Worm (Caenorhabditis elegans) whole organism, L4 larva: ENCODE data around the gene F38A5.6.
A peak's percentile ranks its signal among the peaks of the same experiment; 100 is the strongest.

Experiments
- F26F4.8 ChIP-seq: fragments of 200-800 bp; sonication (Bioruptor generic); conservative IDR thresholded peaks from 2 replicates; pipeline ENCODE4 v1.3.6; 2022; ENCODE audit warnings: missing genetic modification characterization, missing compliant biosample characterization
- F49E8.2 ChIP-seq: sonication (generic microtip); optimal IDR thresholded peaks from 2 replicates; lab custom pipeline; 2016; ENCODE audit warnings: missing compliant biosample characterization, mild to moderate bottlenecking, missing genetic modification characterization, borderline replicate concordance
- Y5F2A.4 ChIP-seq: fragments of 200-800 bp; sonication (Bioruptor generic); optimal IDR thresholded peaks from 2 replicates; lab custom pipeline; 2018; ENCODE audit warnings: mild to moderate bottlenecking, missing genetic modification characterization, missing compliant biosample characterization
- ZK337.2 ChIP-seq: fragments of 200-800 bp; sonication (Bioruptor generic); IDR thresholded peaks from 2 replicates; pipeline ENCODE4 v1.3.6; 2022; ENCODE audit warnings: missing genetic modification reagents, missing genetic modification characterization, missing compliant biosample characterization
- aha-1 ChIP-seq: fragments of 150-350 bp; peaks from one replicate; lab custom pipeline; 2014; ENCODE audit warnings: missing biosample characterization, missing genetic modification characterization
- aly-2 ChIP-seq: sonication (generic microtip); optimal IDR thresholded peaks from 2 replicates; lab custom pipeline; 2018; ENCODE audit warnings: missing biosample characterization, missing genetic modification characterization
- arid-1 ChIP-seq: fragments of 200-800 bp; sonication (Bioruptor generic); conservative IDR thresholded peaks from 2 replicates; pipeline ENCODE4 v1.3.6; 2022; ENCODE audit warnings: missing genetic modification reagents, missing genetic modification characterization, missing compliant biosample characterization
- attf-4 ChIP-seq: sonication (generic microtip); optimal IDR thresholded peaks from 3 replicates; lab custom pipeline; 2017; ENCODE audit warnings: missing biosample characterization, missing genetic modification characterization
- ceh-32 ChIP-seq: sonication (generic microtip); optimal IDR thresholded peaks from 2 replicates; lab custom pipeline; 2016; ENCODE audit warnings: mild to moderate bottlenecking, missing genetic modification characterization, missing compliant biosample characterization; ENCODE audit not compliant: poor library complexity
- ceh-62 ChIP-seq: sonication (generic microtip); optimal IDR thresholded peaks from 2 replicates; lab custom pipeline; 2017; ENCODE audit warnings: missing biosample characterization, missing genetic modification characterization
- daf-8 ChIP-seq: fragments of 200-800 bp; sonication (Bioruptor generic); IDR thresholded peaks from 2 replicates; pipeline ENCODE4 v1.3.6; 2022; ENCODE audit warnings: missing genetic modification characterization, missing compliant biosample characterization
- dmd-6 ChIP-seq: fragments of 200-800 bp; sonication (Bioruptor generic); IDR thresholded peaks from 2 replicates; pipeline ENCODE4 v1.3.6; 2022; ENCODE audit warnings: missing genetic modification reagents, missing genetic modification characterization, missing compliant biosample characterization
- dmd-8 ChIP-seq: fragments of 200-800 bp; sonication (Bioruptor generic); IDR thresholded peaks from 2 replicates; pipeline ENCODE4 v1.3.6; 2022; ENCODE audit warnings: missing genetic modification characterization, missing compliant biosample characterization
- dpl-1 ChIP-seq: fragments of 150-350 bp; optimal IDR thresholded peaks from 2 replicates; lab custom pipeline; 2014; ENCODE audit warnings: missing biosample characterization, missing genetic modification reagents, missing genetic modification characterization
- dve-1 ChIP-seq: sonication (generic microtip); optimal IDR thresholded peaks from 2 replicates; lab custom pipeline; 2017; ENCODE audit warnings: antibody characterized with exemption, mild to moderate bottlenecking, missing genetic modification characterization, missing compliant biosample characterization; ENCODE audit not compliant: insufficient read depth
- fkh-10 ChIP-seq: fragments of 150-350 bp; optimal IDR thresholded peaks from 2 replicates; lab custom pipeline; 2014; ENCODE audit warnings: missing biosample characterization, missing genetic modification reagents, missing genetic modification characterization
- hif-1 ChIP-seq, 2 experiments: sonication (generic microtip); optimal IDR thresholded peaks; 2 replicates each; lab custom pipeline; 2016 to 2017; ENCODE audit warnings: missing compliant biosample characterization in 2 of 2, missing genetic modification characterization in 2 of 2, missing genetic modification reagents in 2 of 2, missing genotype in 2 of 2, mild to moderate bottlenecking in 1 of 2
- hlh-11 ChIP-seq: fragments of 200-800 bp; sonication (Bioruptor generic); optimal IDR thresholded peaks from 2 replicates; lab custom pipeline; 2018; ENCODE audit warnings: mild to moderate bottlenecking, missing genetic modification characterization, missing compliant biosample characterization
- hmg-1.1 ChIP-seq: fragments of 200-800 bp; sonication (Bioruptor generic); IDR thresholded peaks from 2 replicates; pipeline ENCODE4 v1.3.6; 2022; ENCODE audit warnings: missing genetic modification reagents, missing genetic modification characterization, missing compliant biosample characterization
- jun-1 ChIP-seq: fragments of 150-350 bp; optimal IDR thresholded peaks from 2 replicates; lab custom pipeline; 2014; ENCODE audit warnings: missing biosample characterization, missing genetic modification reagents, missing genetic modification characterization
- lin-29 ChIP-seq: fragments of 200-800 bp; sonication (Bioruptor generic); IDR thresholded peaks from 2 replicates; pipeline ENCODE4 v1.3.6; 2022; ENCODE audit warnings: missing genetic modification reagents, missing genetic modification characterization, missing compliant biosample characterization
- lin-38 ChIP-seq: fragments of 200-800 bp; sonication (Bioruptor generic); IDR thresholded peaks from 2 replicates; pipeline ENCODE4 v1.3.6; 2022; ENCODE audit warnings: missing genetic modification reagents, missing genetic modification characterization, missing compliant biosample characterization
- lin-39 ChIP-seq: fragments of 150-350 bp; optimal IDR thresholded peaks from 2 replicates; lab custom pipeline; 2014; ENCODE audit warnings: missing biosample characterization, missing genetic modification reagents, missing genetic modification characterization
- lir-3 ChIP-seq: sonication (generic microtip); optimal IDR thresholded peaks from 2 replicates; lab custom pipeline; 2016; ENCODE audit warnings: mild to moderate bottlenecking, missing genetic modification characterization, missing compliant biosample characterization
- lsy-2 ChIP-seq, 2 experiments: fragments of 150-350 bp in 1 of 2; sonication (generic microtip) in 1 of 2; optimal IDR thresholded peaks; 2 replicates each; lab custom pipeline; 2014 to 2017; ENCODE audit warnings: missing biosample characterization in 2 of 2, missing genetic modification characterization in 2 of 2
- madf-5 ChIP-seq, 2 experiments: fragments of 200-800 bp; sonication (Bioruptor generic); IDR thresholded peaks; 2 replicates each; pipeline ENCODE4 v1.3.6; 2022; ENCODE audit warnings: missing compliant biosample characterization in 2 of 2, missing genetic modification characterization in 2 of 2
- madf-9 ChIP-seq: fragments of 200-800 bp; sonication (Bioruptor generic); conservative IDR thresholded peaks from 2 replicates; pipeline ENCODE4 v1.3.6; 2022; ENCODE audit warnings: missing genetic modification reagents, missing genetic modification characterization, missing compliant biosample characterization
- mep-1 ChIP-seq: fragments of 150-350 bp; sonication (generic microtip); optimal IDR thresholded peaks from 3 replicates; lab custom pipeline; 2014; ENCODE audit warnings: missing biosample characterization, missing genetic modification characterization
- mxl-3 ChIP-seq: fragments of 200-800 bp; sonication (Bioruptor generic); optimal IDR thresholded peaks from 2 replicates; lab custom pipeline; 2018; ENCODE audit warnings: mild to moderate bottlenecking, missing genetic modification characterization, missing compliant biosample characterization
- nhr-10 ChIP-seq: fragments of 150-350 bp; optimal IDR thresholded peaks from 2 replicates; lab custom pipeline; 2014; ENCODE audit warnings: missing biosample characterization, missing genetic modification characterization
- nhr-102 ChIP-seq: sonication (generic microtip); optimal IDR thresholded peaks from 2 replicates; lab custom pipeline; 2016; ENCODE audit warnings: mild to moderate bottlenecking, missing genetic modification characterization, moderate library complexity, missing compliant biosample characterization
- nhr-111 ChIP-seq: fragments of 200-800 bp; sonication (Bioruptor generic); optimal IDR thresholded peaks from 2 replicates; lab custom pipeline; 2018; ENCODE audit warnings: mild to moderate bottlenecking, missing genetic modification characterization, missing compliant biosample characterization
- nhr-237 ChIP-seq: sonication (generic microtip); optimal IDR thresholded peaks from 2 replicates; lab custom pipeline; 2017; ENCODE audit warnings: missing biosample characterization, missing genetic modification characterization
- nhr-6 ChIP-seq: fragments of 150-350 bp; optimal IDR thresholded peaks from 2 replicates; lab custom pipeline; 2014; ENCODE audit warnings: missing biosample characterization, missing genetic modification characterization
- rbr-2 ChIP-seq: sonication (generic microtip); optimal IDR thresholded peaks from 2 replicates; lab custom pipeline; 2016; ENCODE audit warnings: missing genotype, missing genetic modification characterization, missing compliant biosample characterization
- saeg-2 ChIP-seq: fragments of 200-800 bp; sonication (Bioruptor generic); IDR thresholded peaks from 2 replicates; pipeline ENCODE4 v1.3.6; 2022; ENCODE audit warnings: missing genetic modification reagents, missing genetic modification characterization, missing compliant biosample characterization
- sdz-12 ChIP-seq: fragments of 200-800 bp; sonication (Bioruptor generic); optimal IDR thresholded peaks from 2 replicates; lab custom pipeline; 2018; ENCODE audit warnings: mild to moderate bottlenecking, missing genetic modification characterization, missing compliant biosample characterization
- spr-3 ChIP-seq: fragments of 200-800 bp; sonication (Bioruptor generic); optimal IDR thresholded peaks from 2 replicates; lab custom pipeline; 2018; ENCODE audit warnings: mild to moderate bottlenecking, missing genetic modification characterization, missing compliant biosample characterization
- tag-97 ChIP-seq: fragments of 200-800 bp; sonication (Bioruptor generic); IDR thresholded peaks from 2 replicates; pipeline ENCODE4 v1.3.6; 2022; ENCODE audit warnings: missing genetic modification characterization, missing compliant biosample characterization
- tra-1 ChIP-seq: fragments of 200-800 bp; sonication (Bioruptor generic); IDR thresholded peaks from 2 replicates; pipeline ENCODE4 v1.3.6; 2022; ENCODE audit warnings: missing genetic modification reagents, missing genetic modification characterization, missing compliant biosample characterization
- unc-62 ChIP-seq, 3 experiments: fragments of 150-350 bp in 1 of 3; sonication (generic microtip); optimal IDR thresholded peaks in 2 of 3; peaks in 1 of 3; 1 replicate in 1 of 3; 2 replicates in 2 of 3; lab custom pipeline; 2014 to 2017; ENCODE audit warnings: missing biosample characterization in 3 of 3, missing genetic modification characterization in 3 of 3, missing genetic modification reagents in 3 of 3, missing genotype in 1 of 3
- zfp-3 ChIP-seq: fragments of 200-800 bp; sonication (Bioruptor generic); conservative IDR thresholded peaks from 2 replicates; pipeline ENCODE4 v1.3.6; 2022; ENCODE audit warnings: missing genetic modification reagents, missing genetic modification characterization, missing compliant biosample characterization

F38A5.6 gene

ce11 chrIV:6585397-6585921, 11.7 kb downstream of the F38A5.6 start, which contains the start of the genes F38A5.2 and dnj-11 (continued):
- TF ChIP-seq daf-8 (GFP tag; lab: Robert Waterston, UW) (no peak), lsy-2 (tag; optimal IDR thresholded peaks at IDR 0.05; lab: Kevin White, UChicago) (peak in 1 of 2 experiments; percentile 89), arid-1 (GFP tag; lab: Robert Waterston, UW) (no peak)
- TF ChIP-seq, all 104 proteins: peak for 29

ce11 chrIV:6582604-6583003, 14.6 kb downstream of the F38A5.6 start, which contains the start of gene odr-8:
odr-8 (minus strand) TSS chrIV:6582704.
- TF ChIP-seq ceh-32 (tag; lab: Kevin White, UChicago) (no peak), sdz-12 (GFP tag; lab: Kevin White, UChicago) (no peak), lin-38 (GFP tag; lab: Robert Waterston, UW) (no peak; the same call in 1 of the 2 replicates), hif-1 (tag; optimal IDR thresholded peaks at IDR 0.05; lab: Kevin White, UChicago) (no peak), nhr-237 (tag; lab: Kevin White, UChicago) (no peak), ZK337.2 (no peak), lin-29 (GFP tag; lab: Robert Waterston, UW) (no peak), rbr-2 (tag; lab: Kevin White, UChicago) (no peak), hlh-11 (no peak)

ce11 chrIV:6581658-6582057, 15.5 kb downstream of the F38A5.6 start:
- TF ChIP-seq unc-62 (GFP tag; optimal IDR thresholded peaks at IDR 0.05 in 1 of 2; lab: Kevin White, UChicago) (peak in 1 of 2 experiments; percentile 94), unc-62 (tag; optimal IDR thresholded peaks at IDR 0.05; lab: Kevin White, UChicago) (no peak), aha-1 (tag; lab: Kevin White, UChicago) (peak; percentile 59), mep-1 (no peak)

ce11 chrIV:6577914-6578313, 19.3 kb downstream of the F38A5.6 start, which contains the start of gene C43G2.3:
C43G2.3 (plus strand) TSS chrIV:6578214.
- no peak for TF ChIP-seq dmd-6 (GFP tag; lab: Robert Waterston, UW)
- TF ChIP-seq Y5F2A.4 = no peak
- no peak for TF ChIP-seq tag-97 (GFP tag; lab: Robert Waterston, UW)

DNA sequence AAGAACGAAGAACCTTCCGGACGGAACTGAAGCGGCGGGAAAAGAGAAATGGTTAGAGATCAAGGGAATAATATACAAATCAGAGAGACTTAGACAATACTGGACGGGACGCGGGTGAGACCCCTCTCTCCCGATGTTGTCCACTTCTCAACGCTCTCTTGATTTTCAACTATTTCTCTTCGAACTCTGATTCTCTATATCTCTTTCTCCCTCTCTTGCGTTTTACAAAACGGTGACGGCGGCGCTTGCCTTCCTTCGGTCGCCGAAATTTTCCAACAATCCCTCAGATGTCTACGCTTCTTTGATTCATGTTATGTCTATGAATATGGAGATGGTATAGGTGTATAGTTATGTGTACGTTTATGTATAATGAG, 20.5 kb downstream of the F38A5.6 start:
- peak; percentile 87 for TF ChIP-seq dve-1 (tag; lab: Kevin White, UChicago)
- no peak for TF ChIP-seq tra-1 (GFP tag; lab: Robert Waterston, UW)
- no peak for TF ChIP-seq F49E8.2
- TF ChIP-seq fkh-10 = no peak
- no peak for TF ChIP-seq aly-2 (tag; lab: Kevin White, UChicago)
- no peak for TF ChIP-seq sdz-12 (GFP tag; lab: Kevin White, UChicago)
- no peak for TF ChIP-seq saeg-2 (GFP tag; lab: Robert Waterston, UW)
- TF ChIP-seq ceh-32 (tag; lab: Kevin White, UChicago) = no peak
- TF ChIP-seq nhr-111 = no peak
- peak; percentile 30 for TF ChIP-seq mxl-3
- TF ChIP-seq attf-4 (tag; lab: Kevin White, UChicago) = no peak
- TF ChIP-seq dmd-8 (GFP tag; lab: Robert Waterston, UW) = no peak
- TF ChIP-seq hmg-1.1 (GFP tag; lab: Robert Waterston, UW) = peak; percentile 45
- TF ChIP-seq ceh-62 (tag; lab: Kevin White, UChicago) = no peak
- no peak for TF ChIP-seq F26F4.8
- no peak for TF ChIP-seq spr-3
- TF ChIP-seq dmd-6 (GFP tag; lab: Robert Waterston, UW) = peak; percentile 19; the same call in 1 of the 2 replicates
- TF ChIP-seq lir-3 (tag; lab: Kevin White, UChicago) = no peak
- no peak for TF ChIP-seq nhr-10 (tag; lab: Kevin White, UChicago)
- no peak for TF ChIP-seq madf-5 (GFP tag; IDR thresholded peaks at IDR 0.05; lab: Robert Waterston, UW)
- TF ChIP-seq madf-9 (GFP tag; lab: Robert Waterston, UW) = peak; percentile 49; the same call in 1 of the 2 replicates
- TF ChIP-seq dpl-1 (GFP tag; lab: Kevin White, UChicago) = no peak
- peak; percentile 30 for TF ChIP-seq nhr-6 (tag; lab: Kevin White, UChicago)
- TF ChIP-seq zfp-3 (GFP tag; lab: Robert Waterston, UW) = no peak
- no peak for TF ChIP-seq lin-39 (tag; lab: Kevin White, UChicago)
- TF ChIP-seq nhr-102 (tag; lab: Kevin White, UChicago) = peak; percentile 26
- TF ChIP-seq jun-1 (tag; lab: Kevin White, UChicago) = no peak
